Fruit fly (Drosophila melanogaster) whole organism, pupa: ENCODE measurements around the gene mge.

ENCODE experiments used
- CG14655 ChIP-seq: fragments of 200-800 bp; sonication (Bioruptor generic); optimal IDR thresholded peaks from 3 replicates; lab custom pipeline; 2017; ENCODE audit warnings: mild to moderate bottlenecking, missing biosample characterization, missing genetic modification reagents, missing genetic modification characterization
- Ets98B ChIP-seq: fragments of 200-800 bp; sonication (Bioruptor generic); IDR thresholded peaks from 2 replicates; pipeline ENCODE4 v1.3.6; 2022; ENCODE audit warnings: missing biosample characterization, missing genetic modification characterization

DNA sequence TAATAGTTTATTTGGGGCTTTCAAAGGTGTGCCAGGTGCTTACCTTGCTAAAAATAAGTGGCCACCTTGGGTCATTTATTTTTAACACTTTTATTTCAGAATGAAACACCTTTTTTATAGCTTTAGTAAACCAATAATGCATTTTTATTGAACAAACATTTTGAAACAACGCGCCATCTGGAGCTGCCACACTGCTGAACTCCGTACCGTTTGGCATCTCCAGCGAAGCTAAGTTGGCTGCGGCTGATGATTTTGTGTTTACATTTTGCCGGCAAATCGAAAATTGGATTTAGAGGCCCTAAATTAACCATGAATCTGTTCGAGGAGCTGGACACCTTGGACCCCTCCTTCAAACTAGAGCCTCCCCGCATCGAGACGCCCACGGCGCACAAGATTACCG, 4.6 kb downstream of the mge start, which contains the start of gene ida:
- TF ChIP-seq Ets98B (GFP tag; lab: Robert Waterston, UW) (no peak), CG14655 (no peak)
